Fruit fly (Drosophila melanogaster) whole organism, wandering third instar larva: ENCODE measurements around the gene NitFhit.

Source experiments
- Abd-B ChIP-seq: fragments of >200 bp; optimal IDR thresholded peaks from 2 replicates; lab custom pipeline; 2017; ENCODE audit warnings: missing biosample characterization, missing genetic modification characterization
- CG32264 ChIP-seq: fragments of 200-800 bp; sonication (Bioruptor generic); optimal IDR thresholded peaks from 2 replicates; lab custom pipeline; 2016; ENCODE audit warnings: missing biosample characterization, missing genetic modification characterization
- CG9705 ChIP-seq: fragments of 200-800 bp; sonication (Bioruptor generic); optimal IDR thresholded peaks from 2 replicates; lab custom pipeline; 2018; ENCODE audit warnings: missing biosample characterization, mild to moderate bottlenecking, missing genetic modification characterization
- CrebA ChIP-seq: fragments of 200-800 bp; sonication (Bioruptor generic); optimal IDR thresholded peaks from 2 replicates; lab custom pipeline; 2016; ENCODE audit warnings: missing biosample characterization, mild to moderate bottlenecking, missing genetic modification characterization, borderline replicate concordance
- Dfd ChIP-seq: fragments of >200 bp; optimal IDR thresholded peaks from 2 replicates; lab custom pipeline; 2017; ENCODE audit warnings: missing biosample characterization, missing genetic modification characterization
- Dif ChIP-seq: fragments of 200-275, 200-300 bp; sonication (Bioruptor generic); optimal IDR thresholded peaks from 2 replicates; lab custom pipeline; 2018; ENCODE audit warnings: missing biosample characterization, missing genetic modification characterization; ENCODE audit not compliant: partially characterized antibody
- GATAd ChIP-seq: sonication (Bioruptor generic); optimal IDR thresholded peaks from 2 replicates; lab custom pipeline; 2016; ENCODE audit warnings: missing biosample characterization, missing genetic modification characterization
- HLH106 ChIP-seq: fragments of 200-800 bp; optimal IDR thresholded peaks from 3 replicates; lab custom pipeline; 2019; ENCODE audit warnings: missing biosample characterization, mild to moderate bottlenecking, missing genetic modification characterization, moderate library complexity
- Hnf4 ChIP-seq: fragments of 200-800 bp; sonication (Bioruptor generic); optimal IDR thresholded peaks from 2 replicates; lab custom pipeline; 2016; ENCODE audit warnings: missing biosample characterization, mild to moderate bottlenecking, missing genetic modification characterization
- Hr78 ChIP-seq: fragments of >200 bp; optimal IDR thresholded peaks from 2 replicates; lab custom pipeline; 2017; ENCODE audit warnings: missing biosample characterization, missing genetic modification characterization
- Hr83 ChIP-seq: fragments of 200-300 bp; sonication (Bioruptor generic); optimal IDR thresholded peaks from 2 replicates; lab custom pipeline; 2016; ENCODE audit warnings: missing biosample characterization, mild to moderate bottlenecking, missing genetic modification characterization, moderate library complexity; ENCODE audit not compliant: poor library complexity, severe bottlenecking
- Jra ChIP-seq: sonication (Bioruptor generic); optimal IDR thresholded peaks from 2 replicates; lab custom pipeline; 2016; ENCODE audit warnings: missing biosample characterization, missing genetic modification characterization
- Mio ChIP-seq: sonication (Bioruptor generic); optimal IDR thresholded peaks from 2 replicates; lab custom pipeline; 2016; ENCODE audit warnings: missing biosample characterization, missing genetic modification characterization
- Myc ChIP-seq: fragments of >200 bp; optimal IDR thresholded peaks from 2 replicates; lab custom pipeline; 2017
- N ChIP-seq: fragments of >200 bp; optimal IDR thresholded peaks from 2 replicates; lab custom pipeline; 2018; ENCODE audit warnings: missing biosample characterization, missing external identifiers, missing genetic modification characterization
- OdsH ChIP-seq: fragments of 200-800 bp; sonication (Bioruptor generic); optimal IDR thresholded peaks from 2 replicates; lab custom pipeline; 2016; ENCODE audit warnings: missing biosample characterization, mild to moderate bottlenecking, missing genetic modification characterization
- Rel ChIP-seq, 2 experiments: fragments of 200-800 bp; sonication (Bioruptor generic) in 1 of 2; optimal IDR thresholded peaks; 2 replicates in 1 of 2; 3 replicates in 1 of 2; lab custom pipeline; 2016 to 2019; ENCODE audit warnings: mild to moderate bottlenecking in 2 of 2, missing biosample characterization in 2 of 2, missing genetic modification characterization in 2 of 2, moderate library complexity in 1 of 2
- Sp1 ChIP-seq: fragments of 200-800 bp; sonication (Bioruptor generic); optimal IDR thresholded peaks from 3 replicates; lab custom pipeline; 2019; ENCODE audit warnings: missing biosample characterization, mild to moderate bottlenecking, missing genetic modification characterization, moderate library complexity
- Vsx2 ChIP-seq: fragments of 200-300, 225-300 bp; sonication (Bioruptor generic); optimal IDR thresholded peaks from 2 replicates; lab custom pipeline; 2018; ENCODE audit warnings: missing biosample characterization, missing genetic modification characterization; ENCODE audit not compliant: partially characterized antibody
- br ChIP-seq: fragments of 200-800 bp; sonication (Bioruptor generic); optimal IDR thresholded peaks from 2 replicates; lab custom pipeline; 2016; ENCODE audit warnings: missing biosample characterization, missing genetic modification characterization
- brk ChIP-seq: fragments of 200-800 bp; sonication (Bioruptor generic); optimal IDR thresholded peaks from 2 replicates; lab custom pipeline; 2016; ENCODE audit warnings: missing biosample characterization, mild to moderate bottlenecking, missing genetic modification characterization
- dl ChIP-seq, 2 experiments: fragments of 175-275, 200-275 bp in 1 of 2; fragments of 200-275 bp in 1 of 2; sonication (Bioruptor generic); optimal IDR thresholded peaks; lab custom pipeline; 2018; ENCODE audit warnings: mild to moderate bottlenecking in 2 of 2, missing biosample characterization in 2 of 2, missing genetic modification characterization in 2 of 2, moderate library complexity in 2 of 2; ENCODE audit not compliant: partially characterized antibody in 2 of 2, insufficient read depth in 1 of 2
- dmrt93B ChIP-seq: fragments of 200-800 bp; sonication (Bioruptor generic); optimal IDR thresholded peaks from 2 replicates; lab custom pipeline; 2018; ENCODE audit warnings: missing biosample characterization, mild to moderate bottlenecking, missing genetic modification characterization
- dsf ChIP-seq: sonication (Bioruptor generic); optimal IDR thresholded peaks from 2 replicates; lab custom pipeline; 2016; ENCODE audit warnings: missing biosample characterization, missing genetic modification characterization, borderline replicate concordance
- ey ChIP-seq: fragments of 200-800 bp; sonication (Bioruptor generic); optimal IDR thresholded peaks from 2 replicates; lab custom pipeline; 2016; ENCODE audit warnings: missing biosample characterization, missing genetic modification characterization
- foxo ChIP-seq, 2 experiments: fragments of 200-800 bp; sonication (Bioruptor generic); optimal IDR thresholded peaks; 2 replicates in 1 of 2; 3 replicates in 1 of 2; lab custom pipeline; 2016 to 2017; ENCODE audit warnings: missing biosample characterization in 2 of 2, missing genetic modification characterization in 2 of 2
- fru ChIP-seq: fragments of 200-800 bp; sonication (Bioruptor generic); optimal IDR thresholded peaks from 3 replicates; lab custom pipeline; 2016; ENCODE audit warnings: missing biosample characterization, mild to moderate bottlenecking, missing genetic modification characterization
- h ChIP-seq: fragments of 200-800 bp; sonication (Bioruptor generic); optimal IDR thresholded peaks from 3 replicates; lab custom pipeline; 2016; ENCODE audit warnings: missing biosample characterization, mild to moderate bottlenecking, missing genetic modification characterization
- jim ChIP-seq: fragments of 175-275, 200-325 bp; sonication (Bioruptor generic); optimal IDR thresholded peaks from 2 replicates; lab custom pipeline; 2016; ENCODE audit warnings: missing biosample characterization, mild to moderate bottlenecking, missing genetic modification characterization
- lola ChIP-seq: fragments of >200 bp; optimal IDR thresholded peaks from 2 replicates; lab custom pipeline; 2017; ENCODE audit warnings: missing biosample characterization, missing genetic modification characterization
- pan ChIP-seq: fragments of >200 bp; optimal IDR thresholded peaks from 2 replicates; lab custom pipeline; 2017
- psq ChIP-seq: fragments of 200-800 bp; sonication (Bioruptor generic); optimal IDR thresholded peaks from 3 replicates; lab custom pipeline; 2017; ENCODE audit warnings: missing biosample characterization, mild to moderate bottlenecking, missing genetic modification characterization, moderate library complexity
- rgr ChIP-seq: fragments of 200-800 bp; sonication (Bioruptor generic); optimal IDR thresholded peaks from 3 replicates; lab custom pipeline; 2016; ENCODE audit warnings: missing biosample characterization, mild to moderate bottlenecking, missing genetic modification characterization
- sage ChIP-seq: fragments of 200-800 bp; sonication (Bioruptor generic); optimal IDR thresholded peaks from 2 replicates; lab custom pipeline; 2016; ENCODE audit warnings: missing biosample characterization, mild to moderate bottlenecking, missing genetic modification characterization
- sv ChIP-seq: fragments of 200-800 bp; sonication (Bioruptor generic); optimal IDR thresholded peaks from 3 replicates; lab custom pipeline; 2016; ENCODE audit warnings: missing biosample characterization, missing genetic modification characterization
- tai ChIP-seq: sonication (Bioruptor generic); optimal IDR thresholded peaks from 2 replicates; lab custom pipeline; 2016; ENCODE audit warnings: missing biosample characterization, missing genetic modification characterization
- usp ChIP-seq: fragments of >200 bp; optimal IDR thresholded peaks from 2 replicates; lab custom pipeline; 2017; ENCODE audit warnings: missing biosample characterization, missing genetic modification characterization
- woc ChIP-seq: sonication (Bioruptor generic); optimal IDR thresholded peaks from 2 replicates; lab custom pipeline; 2016; ENCODE audit warnings: missing biosample characterization, mild to moderate bottlenecking, missing genetic modification characterization

Gene NitFhit

DNA sequence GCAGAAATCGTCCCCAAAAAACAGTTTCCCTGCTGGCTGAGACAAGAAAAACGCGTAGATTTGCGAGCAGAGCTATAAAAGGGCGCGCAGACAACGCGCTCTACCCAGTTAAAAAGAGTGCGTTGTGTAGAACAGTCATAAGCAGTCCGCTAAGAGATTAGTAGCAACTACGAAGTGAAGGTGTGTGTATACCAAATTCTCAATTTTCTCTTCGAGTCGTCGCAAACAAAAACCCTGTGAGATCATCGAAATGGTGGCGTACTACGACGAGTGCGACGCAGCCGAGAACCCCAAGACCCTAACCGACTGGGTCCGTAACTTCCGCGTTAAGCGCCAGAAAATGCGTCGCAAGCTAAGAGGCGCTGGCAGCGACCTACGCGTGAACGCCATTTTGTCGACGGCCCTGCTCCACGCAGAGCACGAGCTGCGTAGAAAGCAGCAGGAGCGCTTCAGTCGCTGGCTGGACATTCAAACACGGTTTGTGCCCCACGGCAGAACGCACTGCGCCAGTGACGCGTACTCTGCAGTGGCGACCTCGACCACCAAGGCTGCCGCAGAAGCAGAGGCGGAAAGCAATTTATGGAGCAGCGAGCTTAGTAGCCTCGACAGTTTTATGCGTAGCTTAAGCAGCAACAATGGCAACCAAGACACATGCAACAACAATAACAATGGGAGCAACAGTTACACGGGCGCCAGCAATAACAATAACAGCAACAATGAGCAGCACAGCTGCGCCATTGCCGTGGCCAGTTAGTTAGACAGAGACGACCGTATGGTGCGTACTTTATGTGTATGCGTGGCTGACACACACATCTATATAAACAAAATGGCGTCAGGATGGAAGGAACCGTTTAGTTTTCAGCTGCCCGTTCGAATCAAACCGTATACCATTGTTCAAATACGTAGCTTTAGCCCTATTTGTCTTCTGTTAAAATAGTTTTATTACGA lies 20.7 kb downstream of the NitFhit start:
- TF ChIP-seq Jra (GFP tag; lab: Kevin White, UChicago) (no peak), CG32264 (GFP tag; lab: Kevin White, UChicago) (no peak), br (GFP tag; lab: Kevin White, UChicago) (no peak), Vsx2 (GFP tag; lab: Kevin White, UChicago) (no peak), h (no peak), CG9705 (GFP tag; lab: Kevin White, UChicago) (no peak), Mio (peak; percentile 19), OdsH (GFP tag; lab: Kevin White, UChicago) (peak; percentile 14), Myc (lab: Kevin White, UChicago) (no peak), foxo (GFP tag; optimal IDR thresholded peaks at IDR 0.05; lab: Kevin White, UChicago) (no peak), pan (lab: Kevin White, UChicago) (no peak), HLH106 (tag; lab: Kevin White, UChicago) (no peak), sage (no peak), GATAd (no peak), lola (no peak), Hr78 (no peak), dmrt93B (GFP tag; lab: Kevin White, UChicago) (no peak), rgr (GFP tag; lab: Kevin White, UChicago) (no peak), fru (GFP tag; lab: Kevin White, UChicago) (no peak), Dif (GFP tag; lab: Kevin White, UChicago) (peak; percentile 76), N (GFP tag; lab: Kevin White, UChicago) (no peak), Sp1 (GFP tag; lab: Kevin White, UChicago) (peak; percentile 28), CrebA (no peak), dl (GFP tag; optimal IDR thresholded peaks at IDR 0.05; lab: Kevin White, UChicago; ENCODE audit: insufficient read depth in 1 of 2, partially characterized antibody in 2 of 2) (peak in 1 of 2 experiments; percentile 32), jim (GFP tag; lab: Kevin White, UChicago) (peak; percentile 72), dsf (GFP tag; lab: Kevin White, UChicago) (no peak), tai (peak; percentile 56), Hr83 (GFP tag; lab: Kevin White, UChicago) (peak; percentile 52), Abd-B (GFP tag; lab: Kevin White, UChicago) (no peak), ey (no peak), usp (GFP tag; lab: Kevin White, UChicago) (no peak), Hnf4 (GFP tag; lab: Kevin White, UChicago) (peak; percentile 72), brk (GFP tag; lab: Kevin White, UChicago) (no peak), woc (no peak), Rel (GFP tag; optimal IDR thresholded peaks at IDR 0.05; lab: Kevin White, UChicago) (no peak), Rel (tag; optimal IDR thresholded peaks at IDR 0.05; lab: Kevin White, UChicago) (peak; percentile 29), psq (no peak), sv (GFP tag; lab: Kevin White, UChicago) (no peak), Dfd (no peak)

DNA sequence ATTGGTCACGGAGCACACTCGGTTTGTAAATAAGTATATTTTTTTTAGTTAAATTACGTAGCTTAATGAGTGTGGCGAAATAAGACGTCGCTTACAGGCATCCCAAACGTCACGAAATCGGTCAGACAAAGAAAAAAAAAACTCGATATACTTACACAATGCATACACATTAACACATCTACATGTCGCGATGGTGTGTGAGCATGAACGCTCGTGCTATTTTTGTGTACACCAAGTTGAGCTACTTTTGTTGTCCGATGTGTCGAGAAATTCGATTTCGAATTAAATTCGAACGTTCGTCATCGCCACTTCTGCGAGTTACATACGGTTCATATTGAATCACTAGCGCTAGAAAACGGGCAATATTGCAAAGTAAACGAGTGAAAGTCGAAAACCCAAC lies 21.6 kb downstream of the NitFhit start:
- TF ChIP-seq CG32264 (GFP tag; lab: Kevin White, UChicago) (peak; percentile 18), fru (GFP tag; lab: Kevin White, UChicago) (no peak), sage (peak; percentile 39), brk (GFP tag; lab: Kevin White, UChicago) (peak; percentile 30), jim (GFP tag; lab: Kevin White, UChicago) (no peak), woc (peak; percentile 14), Hr83 (GFP tag; lab: Kevin White, UChicago) (peak; percentile 7), Abd-B (GFP tag; lab: Kevin White, UChicago) (no peak)
